Worm (Caenorhabditis elegans) whole organism, L1 larva: Measurements from ENCODE around the gene cif-1.

Experiments
- C04F5.9 ChIP-seq: sonication (generic microtip); optimal IDR thresholded peaks from 2 replicates; lab custom pipeline; 2016; ENCODE audit warnings: missing genetic modification characterization, missing compliant biosample characterization
- C16A3.4 ChIP-seq: fragments of 150-350 bp; optimal IDR thresholded peaks from 2 replicates; lab custom pipeline; 2014; ENCODE audit warnings: missing biosample characterization, missing genetic modification characterization
- C34B4.2 ChIP-seq: sonication (generic microtip); optimal IDR thresholded peaks from 2 replicates; lab custom pipeline; 2017; ENCODE audit warnings: mild to moderate bottlenecking, missing genetic modification characterization, missing compliant biosample characterization
- F16B12.6 ChIP-seq: fragments of 150-350 bp; optimal IDR thresholded peaks from 2 replicates; lab custom pipeline; 2014; ENCODE audit warnings: missing biosample characterization, missing genetic modification characterization
- Y116A8C.19 ChIP-seq: sonication (generic microtip); optimal IDR thresholded peaks from 2 replicates; lab custom pipeline; 2016; ENCODE audit warnings: missing compliant biosample characterization, missing genetic modification characterization, borderline replicate concordance
- ceh-8 ChIP-seq: fragments of 200-800 bp; sonication (Bioruptor generic); optimal IDR thresholded peaks from 2 replicates; lab custom pipeline; 2018; ENCODE audit warnings: mild to moderate bottlenecking, missing genetic modification characterization, moderate library complexity, missing compliant biosample characterization
- ceh-88 ChIP-seq: fragments of 200-800 bp; sonication (Bioruptor generic); IDR thresholded peaks from 2 replicates; pipeline ENCODE4 v1.3.6; 2022; ENCODE audit warnings: missing genetic modification characterization, missing compliant biosample characterization
- ces-1 ChIP-seq: fragments of 150-350 bp; optimal IDR thresholded peaks from 2 replicates; lab custom pipeline; 2014; ENCODE audit warnings: missing biosample characterization, missing genetic modification reagents, missing genetic modification characterization
- efl-1 ChIP-seq, 4 experiments: fragments of 150-350 bp; optimal IDR thresholded peaks in 3 of 4; peaks in 1 of 4; 1 replicate in 1 of 4; 2 replicates in 3 of 4; lab custom pipeline; 2014; ENCODE audit warnings: missing biosample characterization in 2 of 4, missing genetic modification characterization in 2 of 4, missing genetic modification reagents in 2 of 4
- efl-3 ChIP-seq: fragments of 200-800 bp; sonication (Bioruptor generic); optimal IDR thresholded peaks from 2 replicates; lab custom pipeline; 2018; ENCODE audit warnings: mild to moderate bottlenecking, missing genetic modification characterization, missing compliant biosample characterization
- fkh-10 ChIP-seq: sonication (generic microtip); optimal IDR thresholded peaks from 2 replicates; lab custom pipeline; 2017; ENCODE audit warnings: missing biosample characterization, missing genetic modification reagents, missing genetic modification characterization
- fkh-4 ChIP-seq: sonication (generic microtip); optimal IDR thresholded peaks from 2 replicates; lab custom pipeline; 2016; ENCODE audit warnings: missing compliant biosample characterization, missing genetic modification characterization, borderline replicate concordance
- fkh-8 ChIP-seq: sonication (generic microtip); optimal IDR thresholded peaks from 2 replicates; lab custom pipeline; 2016; ENCODE audit warnings: mild to moderate bottlenecking, missing genetic modification characterization, missing compliant biosample characterization
- fos-1 ChIP-seq: fragments of 150-350 bp; optimal IDR thresholded peaks from 2 replicates; lab custom pipeline; 2014; ENCODE audit warnings: missing biosample characterization, missing genetic modification characterization
- grh-1 ChIP-seq: fragments of 200-800 bp; sonication (Bioruptor generic); IDR thresholded peaks from 2 replicates; pipeline ENCODE4 v1.3.6; 2022; ENCODE audit warnings: missing genetic modification reagents, missing genetic modification characterization, missing compliant biosample characterization
- hlh-4 ChIP-seq: sonication (generic microtip); optimal IDR thresholded peaks from 2 replicates; lab custom pipeline; 2016; ENCODE audit warnings: mild to moderate bottlenecking, missing genetic modification characterization, missing compliant biosample characterization
- irx-1 ChIP-seq: sonication (generic microtip); optimal IDR thresholded peaks from 2 replicates; lab custom pipeline; 2016; ENCODE audit warnings: missing genetic modification characterization, missing compliant biosample characterization
- isw-1 ChIP-seq: fragments of 200-800 bp; sonication (Bioruptor generic); IDR thresholded peaks from 2 replicates; pipeline ENCODE4 v1.3.6; 2022; ENCODE audit warnings: missing genetic modification characterization, missing compliant biosample characterization
- jun-1 ChIP-seq: fragments of 150-350 bp; optimal IDR thresholded peaks from 2 replicates; lab custom pipeline; 2014; ENCODE audit warnings: missing biosample characterization, missing genetic modification reagents, missing genetic modification characterization
- lin-14 ChIP-seq: fragments of 200-800 bp; sonication (Bioruptor generic); optimal IDR thresholded peaks from 2 replicates; lab custom pipeline; 2018; ENCODE audit warnings: mild to moderate bottlenecking, missing genetic modification characterization, moderate library complexity, missing compliant biosample characterization
- lin-15B ChIP-seq: fragments of 150-350 bp; sonication (generic microtip); optimal IDR thresholded peaks from 3 replicates; lab custom pipeline; 2014; ENCODE audit warnings: missing biosample characterization, missing genetic modification characterization
- lin-35 ChIP-seq, 2 experiments: fragments of 150-350 bp; optimal IDR thresholded peaks; 2 replicates each; lab custom pipeline; 2014; ENCODE audit warnings: missing biosample characterization in 2 of 2, missing genetic modification characterization in 2 of 2, missing genetic modification reagents in 2 of 2
- lin-39 ChIP-seq: fragments of 150-350 bp; optimal IDR thresholded peaks from 2 replicates; lab custom pipeline; 2014; ENCODE audit warnings: missing biosample characterization, missing genetic modification reagents, missing genetic modification characterization
- lsy-2 ChIP-seq, 2 experiments: fragments of 150-350 bp; optimal IDR thresholded peaks; 2 replicates each; lab custom pipeline; 2014; ENCODE audit warnings: missing biosample characterization in 2 of 2, missing genetic modification characterization in 2 of 2
- mab-9 ChIP-seq: fragments of 200-800 bp; sonication (Bioruptor generic); IDR thresholded peaks from 2 replicates; pipeline ENCODE4 v1.3.6; 2022; ENCODE audit warnings: missing genetic modification reagents, missing genetic modification characterization, missing compliant biosample characterization
- nhr-19 ChIP-seq: fragments of 200-800 bp; sonication (Bioruptor generic); conservative IDR thresholded peaks from 2 replicates; pipeline ENCODE4 v1.3.6; 2022; ENCODE audit warnings: missing genetic modification characterization, missing compliant biosample characterization
- nhr-20 ChIP-seq: sonication (generic microtip); optimal IDR thresholded peaks from 2 replicates; lab custom pipeline; 2016; ENCODE audit warnings: mild to moderate bottlenecking, missing genetic modification characterization, missing compliant biosample characterization
- nhr-47 ChIP-seq: sonication (generic microtip); optimal IDR thresholded peaks from 2 replicates; lab custom pipeline; 2016; ENCODE audit warnings: mild to moderate bottlenecking, missing genetic modification characterization, moderate library complexity, missing compliant biosample characterization
- nhr-71 ChIP-seq: sonication (generic microtip); optimal IDR thresholded peaks from 2 replicates; lab custom pipeline; 2016; ENCODE audit warnings: mild to moderate bottlenecking, missing genetic modification characterization, moderate library complexity, missing compliant biosample characterization
- nhr-76 ChIP-seq: sonication (generic microtip); optimal IDR thresholded peaks from 2 replicates; lab custom pipeline; 2017; ENCODE audit warnings: missing biosample characterization, missing genetic modification characterization
- nhr-84 ChIP-seq: sonication (generic microtip); optimal IDR thresholded peaks from 2 replicates; lab custom pipeline; 2017; ENCODE audit warnings: missing biosample characterization, missing genetic modification characterization
- nhr-85 ChIP-seq: sonication (generic microtip); peaks from one replicate; lab custom pipeline; 2016; ENCODE audit warnings: missing genetic modification characterization, inconsistent platforms, missing compliant biosample characterization
- rnt-1 ChIP-seq: sonication (generic microtip); optimal IDR thresholded peaks from 2 replicates; lab custom pipeline; 2016; ENCODE audit warnings: mild to moderate bottlenecking, missing genetic modification characterization, moderate library complexity, missing compliant biosample characterization
- snu-23 ChIP-seq: sonication (generic microtip); optimal IDR thresholded peaks from 2 replicates; lab custom pipeline; 2016; ENCODE audit warnings: missing genetic modification characterization, missing compliant biosample characterization
- swsn-7 ChIP-seq: sonication (generic microtip); optimal IDR thresholded peaks from 2 replicates; lab custom pipeline; 2016; ENCODE audit warnings: missing genetic modification characterization, missing compliant biosample characterization
- tbx-2 ChIP-seq: sonication (generic microtip); optimal IDR thresholded peaks from 2 replicates; lab custom pipeline; 2016; ENCODE audit warnings: missing genetic modification characterization, missing compliant biosample characterization
- tlp-1 ChIP-seq: fragments of 150-350 bp; optimal IDR thresholded peaks from 2 replicates; lab custom pipeline; 2014; ENCODE audit warnings: missing biosample characterization, missing genetic modification characterization
- unc-62 ChIP-seq: fragments of 150-350 bp; optimal IDR thresholded peaks from 2 replicates; lab custom pipeline; 2014; ENCODE audit warnings: missing biosample characterization, missing genetic modification reagents, missing genetic modification characterization
- unc-86 ChIP-seq: sonication (generic microtip); optimal IDR thresholded peaks from 2 replicates; lab custom pipeline; 2016; ENCODE audit warnings: missing genetic modification characterization, missing compliant biosample characterization
- unc-98 ChIP-seq: fragments of 200-800 bp; sonication (Bioruptor generic); IDR thresholded peaks from 2 replicates; pipeline ENCODE4 v1.3.6; 2022; ENCODE audit warnings: missing genetic modification characterization, missing compliant biosample characterization
- vab-15 ChIP-seq: sonication (generic microtip); optimal IDR thresholded peaks from 2 replicates; lab custom pipeline; 2017; ENCODE audit warnings: missing genotype, mild to moderate bottlenecking, missing genetic modification characterization, missing compliant biosample characterization
- xbp-1 ChIP-seq: sonication (generic microtip); optimal IDR thresholded peaks from 2 replicates; lab custom pipeline; 2016; ENCODE audit warnings: missing genetic modification characterization, missing compliant biosample characterization
- zag-1 ChIP-seq: fragments of 150-350 bp; optimal IDR thresholded peaks from 2 replicates; lab custom pipeline; 2014; ENCODE audit warnings: missing biosample characterization, missing genetic modification characterization
- zip-4 ChIP-seq: fragments of 200-800 bp; sonication (Bioruptor generic); optimal IDR thresholded peaks from 2 replicates; lab custom pipeline; 2018; ENCODE audit warnings: mild to moderate bottlenecking, missing genetic modification characterization, moderate library complexity, missing compliant biosample characterization

Gene cif-1

ce11 chrIV:4725478-4725920, 14.9 kb upstream of the cif-1 start (continued):
- TF ChIP-seq ceh-8 (peak; percentile 68), C34B4.2 (tag; lab: Kevin White, UChicago) (peak; percentile 20), jun-1 (tag; lab: Kevin White, UChicago) (peak; percentile 35), lin-15B (tag; lab: Kevin White, UChicago) (peak; percentile 49), unc-86 (tag; lab: Kevin White, UChicago) (peak; percentile 79), zip-4 (GFP tag; lab: Kevin White, UChicago) (peak; percentile 63), lin-39 (tag; lab: Kevin White, UChicago) (peak; percentile 24), snu-23 (GFP tag; lab: Kevin White, UChicago) (peak; percentile 82), C16A3.4 (tag; lab: Kevin White, UChicago) (peak; percentile 3), efl-1 (optimal IDR thresholded peaks at IDR 0.05; lab: Kevin White, UChicago) (peak; percentile 69 to 76), efl-1 (GFP tag; optimal IDR thresholded peaks at IDR 0.05 in 1 of 2; lab: Kevin White, UChicago) (peak; percentile 50 to 95)
- TF ChIP-seq, all 84 proteins: peak for 50; not testable (repeated sequence) for 34

- no peak for TF ChIP-seq nhr-85 (tag; lab: Kevin White, UChicago)
- TF ChIP-seq unc-62 (GFP tag; lab: Kevin White, UChicago) = no peak
- no peak for TF ChIP-seq nhr-71 (tag; lab: Kevin White, UChicago)
- TF ChIP-seq vab-15 = no peak
- TF ChIP-seq fkh-4 (tag; lab: Kevin White, UChicago) = no peak
- TF ChIP-seq zip-4 (GFP tag; lab: Kevin White, UChicago) = no peak
- no peak for TF ChIP-seq ceh-88 (GFP tag; lab: Robert Waterston, UW)
- TF ChIP-seq tlp-1 (tag; lab: Kevin White, UChicago) = no peak
- no peak for TF ChIP-seq nhr-19 (GFP tag; lab: Robert Waterston, UW)
- TF ChIP-seq lsy-2 (tag; optimal IDR thresholded peaks at IDR 0.05; lab: Kevin White, UChicago) = no peak
- no peak for TF ChIP-seq tbx-2 (tag; lab: Kevin White, UChicago)
- no peak for TF ChIP-seq efl-3
- no peak for TF ChIP-seq unc-86 (tag; lab: Kevin White, UChicago)
- TF ChIP-seq fkh-10 (GFP tag; lab: Kevin White, UChicago) = no peak
- TF ChIP-seq ceh-8 = no peak
These were observed 14.0 kb upstream of the cif-1 start, which contains the start of gene K08F11.1 for ce11 chrIV:4724562-4724961. K08F11.1 (plus strand) TSS chrIV:4724862.

ce11 chrIV:4723687-4724086, 13.1 kb upstream of the cif-1 start:
- no peak for TF ChIP-seq hlh-4 (tag; lab: Kevin White, UChicago)
- TF ChIP-seq vab-15 = no peak
- TF ChIP-seq swsn-7 = no peak
- TF ChIP-seq ces-1 = no peak
- no peak for TF ChIP-seq ceh-88 (GFP tag; lab: Robert Waterston, UW)
- no peak for TF ChIP-seq C34B4.2 (tag; lab: Kevin White, UChicago)
- TF ChIP-seq zag-1 (tag; lab: Kevin White, UChicago) = no peak
- no peak for TF ChIP-seq Y116A8C.19 (tag; lab: Kevin White, UChicago)
- no peak for TF ChIP-seq lin-14 (GFP tag; lab: Kevin White, UChicago)
- TF ChIP-seq snu-23 (GFP tag; lab: Kevin White, UChicago) = no peak
- no peak for TF ChIP-seq nhr-84
- TF ChIP-seq tbx-2 (tag; lab: Kevin White, UChicago) = no peak
- no peak for TF ChIP-seq unc-86 (tag; lab: Kevin White, UChicago)
- no peak for TF ChIP-seq irx-1 (tag; lab: Kevin White, UChicago)
- no peak for TF ChIP-seq nhr-76
- TF ChIP-seq ceh-8 = no peak
- no peak for TF ChIP-seq unc-98 (GFP tag; lab: Robert Waterston, UW)
- no peak for TF ChIP-seq fos-1 (tag; lab: Kevin White, UChicago)

ce11 chrIV:4720522-4720921, 10.0 kb upstream of the cif-1 start:
- TF ChIP-seq C04F5.9 (peak; percentile 3), isw-1 (GFP tag; lab: Robert Waterston, UW) (peak; percentile 95), rnt-1 (tag; lab: Kevin White, UChicago) (peak; percentile 64), swsn-7 (peak; percentile 24), F16B12.6 (tag; lab: Kevin White, UChicago) (peak; percentile 61), nhr-19 (GFP tag; lab: Robert Waterston, UW) (peak; percentile 98), unc-86 (tag; lab: Kevin White, UChicago) (peak; percentile 29), lin-14 (GFP tag; lab: Kevin White, UChicago) (peak; percentile 47), fkh-8 (tag; lab: Kevin White, UChicago) (peak; percentile 60), unc-98 (GFP tag; lab: Robert Waterston, UW) (peak; percentile 95), grh-1 (GFP tag; lab: Robert Waterston, UW) (peak; percentile 97), nhr-20 (peak; percentile 46), lsy-2 (tag; optimal IDR thresholded peaks at IDR 0.05; lab: Kevin White, UChicago) (peak; percentile 61 to 89), snu-23 (GFP tag; lab: Kevin White, UChicago) (peak; percentile 42), nhr-85 (tag; lab: Kevin White, UChicago) (peak; percentile 58), lin-35 (GFP tag; optimal IDR thresholded peaks at IDR 0.05; lab: Kevin White, UChicago) (peak; percentile 31 to 60), mab-9 (GFP tag; lab: Robert Waterston, UW) (peak; percentile 93), efl-1 (optimal IDR thresholded peaks at IDR 0.05; lab: Kevin White, UChicago) (peak; percentile 36 to 60), efl-1 (GFP tag; optimal IDR thresholded peaks at IDR 0.05 in 1 of 2; lab: Kevin White, UChicago) (peak; percentile 63 to 75), nhr-47 (tag; lab: Kevin White, UChicago) (peak; percentile 77), xbp-1 (tag; lab: Kevin White, UChicago) (peak; percentile 44)
